Fruit fly (Drosophila melanogaster): ENCODE measurements around the gene CG1113.

The CG1113 gene

DNA sequence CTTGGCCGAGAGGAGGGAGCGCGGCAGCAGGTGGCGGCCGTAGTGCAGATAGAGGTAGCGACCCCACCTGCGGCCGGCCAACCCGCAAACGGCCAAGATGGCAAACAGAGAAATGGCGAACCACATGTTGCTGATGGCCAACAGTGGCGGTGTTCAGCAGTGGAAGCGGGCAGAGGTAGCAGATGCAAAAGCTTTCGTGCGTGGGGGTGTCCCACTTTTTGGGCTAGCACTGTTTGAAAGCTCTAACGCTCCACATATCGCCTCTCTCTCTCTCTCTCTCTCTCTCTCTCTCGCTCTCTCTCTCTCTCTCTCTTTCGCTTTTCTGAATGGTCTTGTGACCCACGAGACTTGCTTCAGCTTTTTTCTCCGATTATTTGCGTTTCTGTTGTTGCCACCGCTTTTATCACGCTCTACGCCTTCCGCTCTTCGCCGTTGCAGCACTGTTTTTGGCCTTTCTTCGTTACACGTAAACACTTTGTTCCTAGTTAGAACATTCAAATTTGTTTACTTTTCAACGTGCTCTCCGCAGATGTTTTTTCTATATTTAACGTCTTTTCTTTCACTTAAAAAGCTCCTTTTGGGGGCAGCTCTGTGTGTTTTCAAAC lies 29.9 kb downstream of the CG1113 start (continued):
- TF ChIP-seq fu2 (GFP tag; optimal IDR thresholded peaks at IDR 0.05) = no peak
- TF ChIP-seq cg (GFP tag; optimal IDR thresholded peaks at IDR 0.05) = no peak
- TF ChIP-seq dati (GFP tag; IDR thresholded peaks at IDR 0.05) = no peak
- TF ChIP-seq CG9797 (GFP tag; optimal IDR thresholded peaks at IDR 0.05) = no peak
- TF ChIP-seq tx (GFP tag; optimal IDR thresholded peaks at IDR 0.05) = no peak
- peak; percentile 23 for TF ChIP-seq jumu (GFP tag; optimal IDR thresholded peaks at IDR 0.05)
- no peak for TF ChIP-seq Chrac-16 (GFP tag; optimal IDR thresholded peaks at IDR 0.05)
- TF ChIP-seq CG31441 (GFP tag; IDR thresholded peaks at IDR 0.05) = no peak
- no peak for TF ChIP-seq gt (GFP tag; IDR thresholded peaks at IDR 0.05)
- TF ChIP-seq Ssrp (tag; optimal IDR thresholded peaks at IDR 0.05) = no peak
- no peak for TF ChIP-seq CG3281 (GFP tag; optimal IDR thresholded peaks at IDR 0.05)
- no peak for TF ChIP-seq MESR4 (GFP tag; optimal IDR thresholded peaks at IDR 0.05)
- no peak for TF ChIP-seq CG9437 (GFP tag; optimal IDR thresholded peaks at IDR 0.05)
- TF ChIP-seq Hr39 (optimal IDR thresholded peaks at IDR 0.05) = no peak
- TF ChIP-seq Lim3 (GFP tag; IDR thresholded peaks at IDR 0.05) = no peak
- TF ChIP-seq Bgb (GFP tag; IDR thresholded peaks at IDR 0.05; ENCODE audit: partially characterized antibody) = peak; percentile 47
- no peak for TF ChIP-seq ATbp (GFP tag; optimal IDR thresholded peaks at IDR 0.05)
- no peak for TF ChIP-seq unpg (GFP tag; optimal IDR thresholded peaks at IDR 0.05)
- TF ChIP-seq CG1832 (GFP tag; optimal IDR thresholded peaks at IDR 0.05) = peak; percentile 70
- no peak for TF ChIP-seq CG4282 (GFP tag; optimal IDR thresholded peaks at IDR 0.05)
- no peak for TF ChIP-seq Mes4 (GFP tag; optimal IDR thresholded peaks at IDR 0.05)
- TF ChIP-seq cwo (GFP tag; optimal IDR thresholded peaks at IDR 0.05) = no peak
- no peak for TF ChIP-seq CG1024 (GFP tag; IDR thresholded peaks at IDR 0.05)
- TF ChIP-seq CG13123 (GFP tag; optimal IDR thresholded peaks at IDR 0.05) = no peak
- peak; percentile 91 for TF ChIP-seq CG11504 (tag; optimal IDR thresholded peaks at IDR 0.05)
- peak; percentile 40; the same call in 1 of the 2 replicates for TF ChIP-seq ara (GFP tag; IDR thresholded peaks at IDR 0.05)
- no peak for TF ChIP-seq CG16863 (GFP tag; optimal IDR thresholded peaks at IDR 0.05)
- no peak for TF ChIP-seq Rx (GFP tag; IDR thresholded peaks at IDR 0.05)
- TF ChIP-seq Bteb2 (GFP tag; optimal IDR thresholded peaks at IDR 0.05) = no peak
- TF ChIP-seq CG9609 (GFP tag; optimal IDR thresholded peaks at IDR 0.05) = no peak
- peak; percentile 33; the same call in 1 of the 3 replicates for TF ChIP-seq so (GFP tag; IDR thresholded peaks at IDR 0.05)
- TF ChIP-seq CG6272 (GFP tag; IDR thresholded peaks at IDR 0.05) = peak; percentile 46
- TF ChIP-seq CG12155 (GFP tag; optimal IDR thresholded peaks at IDR 0.05) = no peak
- TF ChIP-seq sens-2 (GFP tag; IDR thresholded peaks at IDR 0.05) = no peak
- TF ChIP-seq CG43689 (GFP tag; IDR thresholded peaks at IDR 0.05) = no peak
- no peak for TF ChIP-seq CG7987 (GFP tag; optimal IDR thresholded peaks at IDR 0.05)
- no peak for TF ChIP-seq gfzf (GFP tag; optimal IDR thresholded peaks at IDR 0.05)
- no peak for TF ChIP-seq CG3847 (GFP tag; IDR thresholded peaks at IDR 0.05)
- no peak; the same call in 1 of the 2 replicates for TF ChIP-seq toy (GFP tag; IDR thresholded peaks at IDR 0.05)
- no peak for TF ChIP-seq CG17385 (GFP tag; optimal IDR thresholded peaks at IDR 0.05)
- no peak for TF ChIP-seq Dad (GFP tag; optimal IDR thresholded peaks at IDR 0.05)
- no peak for TF ChIP-seq Hand (GFP tag; optimal IDR thresholded peaks at IDR 0.05)
- no peak for TF ChIP-seq Dip2 (GFP tag; IDR thresholded peaks at IDR 0.05)
- TF ChIP-seq CG34224 (GFP tag; IDR thresholded peaks at IDR 0.05; ENCODE audit: partially characterized antibody) = 0 out of 3 replicates have a peak, but pooled peaks have one; percentile 32
- TF ChIP-seq CG16813 (GFP tag; IDR thresholded peaks at IDR 0.05; ENCODE audit: partially characterized antibody) = no peak; the same call in 2 of the 3 replicates
- no peak for TF ChIP-seq Hr3 (GFP tag; optimal IDR thresholded peaks at IDR 0.05)
- no peak for TF ChIP-seq CG6765 (GFP tag; optimal IDR thresholded peaks at IDR 0.05)
- peak; percentile 45; the same call in 1 of the 2 replicates for TF ChIP-seq Taf1 (GFP tag; IDR thresholded peaks at IDR 0.05)
- no peak for TF ChIP-seq CG8290 (GFP tag; optimal IDR thresholded peaks at IDR 0.05)
- TF ChIP-seq CG8290 (tag; optimal IDR thresholded peaks at IDR 0.05) = peak in 1 of 2 experiments; percentile 74
- no peak for TF ChIP-seq NK7.1 (GFP tag; optimal IDR thresholded peaks at IDR 0.05)

Data from whole organism, embryonic.